Worm (Caenorhabditis elegans) whole organism, mixed stage, embryonic: ENCODE results near the gene T25D10.1.

Source experiments
- M03D4.4 ChIP-seq: sonication (generic microtip); optimal IDR thresholded peaks from 2 replicates; lab custom pipeline; 2017; ENCODE audit warnings: mild to moderate bottlenecking, missing genetic modification characterization, missing compliant biosample characterization
- bed-3 ChIP-seq: fragments of 200-800 bp; sonication (Bioruptor generic); optimal IDR thresholded peaks from 3 replicates; lab custom pipeline; 2018; ENCODE audit warnings: mild to moderate bottlenecking, missing genetic modification characterization, moderate library complexity, missing compliant biosample characterization
- blmp-1 ChIP-seq: fragments of 150-350 bp; optimal IDR thresholded peaks from 2 replicates; lab custom pipeline; 2014; ENCODE audit warnings: missing biosample characterization, missing genetic modification characterization
- ceh-39 ChIP-seq: fragments of 150-350 bp; optimal IDR thresholded peaks from 2 replicates; lab custom pipeline; 2014; ENCODE audit warnings: missing biosample characterization, missing genetic modification characterization
- ceh-83 ChIP-seq: fragments of 200-800 bp; sonication (Bioruptor generic); optimal IDR thresholded peaks from 2 replicates; lab custom pipeline; 2018; ENCODE audit warnings: mild to moderate bottlenecking, missing genetic modification characterization, missing compliant biosample characterization
- ces-1 ChIP-seq: fragments of 150-350 bp; optimal IDR thresholded peaks from 2 replicates; lab custom pipeline; 2014; ENCODE audit warnings: missing biosample characterization, missing genetic modification reagents, missing genetic modification characterization
- drap-1 ChIP-seq: fragments of 200-800 bp; sonication (Bioruptor generic); optimal IDR thresholded peaks from 3 replicates; lab custom pipeline; 2018; ENCODE audit warnings: mild to moderate bottlenecking, missing genetic modification characterization, missing compliant biosample characterization
- elt-1 ChIP-seq: sonication (generic microtip); optimal IDR thresholded peaks from 2 replicates; lab custom pipeline; 2017; ENCODE audit warnings: missing genetic modification characterization, mild to moderate bottlenecking, missing compliant biosample characterization, antibody characterized with exemption, moderate library complexity, borderline replicate concordance; ENCODE audit not compliant: insufficient read depth
- ham-2 ChIP-seq: fragments of 200-800 bp; sonication (Bioruptor generic); optimal IDR thresholded peaks from 2 replicates; lab custom pipeline; 2018; ENCODE audit warnings: mild to moderate bottlenecking, missing genetic modification characterization, missing compliant biosample characterization
- hlh-1 ChIP-seq: fragments of 150-350 bp; optimal IDR thresholded peaks from 2 replicates; lab custom pipeline; 2014; ENCODE audit warnings: missing biosample characterization, missing genetic modification reagents, missing genetic modification characterization
- lin-13 ChIP-seq: fragments of 150-350 bp; optimal IDR thresholded peaks from 2 replicates; lab custom pipeline; 2014; ENCODE audit warnings: missing biosample characterization, missing genetic modification characterization
- lin-32 ChIP-seq: fragments of 200-800 bp; sonication (Bioruptor generic); optimal IDR thresholded peaks from 2 replicates; lab custom pipeline; 2018; ENCODE audit warnings: mild to moderate bottlenecking, missing genetic modification characterization, missing compliant biosample characterization
- lsy-2 ChIP-seq: fragments of 150-350 bp; optimal IDR thresholded peaks from 2 replicates; lab custom pipeline; 2014; ENCODE audit warnings: missing biosample characterization, missing genetic modification characterization
- mab-5 ChIP-seq: fragments of 150-350 bp; optimal IDR thresholded peaks from 2 replicates; lab custom pipeline; 2014; ENCODE audit warnings: missing biosample characterization, missing genetic modification characterization
- mep-1 ChIP-seq: fragments of 150-350 bp; optimal IDR thresholded peaks from 2 replicates; lab custom pipeline; 2017; ENCODE audit warnings: missing biosample characterization, missing genetic modification reagents, missing genetic modification characterization, inconsistent platforms
- mls-2 ChIP-seq: sonication (generic microtip); optimal IDR thresholded peaks from 2 replicates; lab custom pipeline; 2016; ENCODE audit warnings: mild to moderate bottlenecking, missing genetic modification characterization, moderate library complexity, missing compliant biosample characterization
- nhr-12 ChIP-seq: fragments of 150-350 bp; optimal IDR thresholded peaks from 2 replicates; lab custom pipeline; 2014; ENCODE audit warnings: missing biosample characterization, missing genetic modification characterization
- nhr-2 ChIP-seq: fragments of 150-350 bp; optimal IDR thresholded peaks from 2 replicates; lab custom pipeline; 2014; ENCODE audit warnings: missing biosample characterization, missing genetic modification characterization
- nhr-237 ChIP-seq: fragments of 150-350 bp; optimal IDR thresholded peaks from 2 replicates; lab custom pipeline; 2014; ENCODE audit warnings: missing biosample characterization, missing genetic modification characterization
- nhr-28 ChIP-seq: fragments of 150-350 bp; optimal IDR thresholded peaks from 2 replicates; lab custom pipeline; 2014; ENCODE audit warnings: missing biosample characterization, missing genetic modification characterization
- pha-4 ChIP-seq: fragments of 150-350 bp; optimal IDR thresholded peaks from 2 replicates; lab custom pipeline; 2018; ENCODE audit warnings: missing biosample characterization, missing genetic modification reagents, missing genetic modification characterization
- snpc-4 ChIP-seq: fragments of 150-350 bp; optimal IDR thresholded peaks from 2 replicates; lab custom pipeline; 2014; ENCODE audit warnings: missing biosample characterization, missing genetic modification characterization
- unc-120 ChIP-seq: sonication (generic microtip); optimal IDR thresholded peaks from 2 replicates; lab custom pipeline; 2017; ENCODE audit warnings: missing genetic modification characterization, missing compliant biosample characterization; ENCODE audit not compliant: poor library complexity, severe bottlenecking
- unc-62 ChIP-seq: fragments of 150-350 bp; optimal IDR thresholded peaks from 2 replicates; lab custom pipeline; 2014; ENCODE audit warnings: missing biosample characterization, missing genetic modification reagents, missing genetic modification characterization
- zip-8 ChIP-seq: fragments of 150-350 bp; optimal IDR thresholded peaks from 2 replicates; lab custom pipeline; 2014; ENCODE audit warnings: missing biosample characterization, missing genetic modification characterization

T25D10.1 gene

ce11 chrII:6448656-6449055 lies 45.5 kb downstream of the T25D10.1 start:
- TF ChIP-seq lsy-2 (tag; lab: Kevin White, UChicago) (no peak), drap-1 (no peak), nhr-12 (tag; lab: Kevin White, UChicago) (no peak), elt-1 (no peak), snpc-4 (tag; lab: Kevin White, UChicago) (no peak), lin-13 (tag; lab: Kevin White, UChicago) (no peak), M03D4.4 (tag; lab: Kevin White, UChicago) (no peak), nhr-2 (tag; lab: Kevin White, UChicago) (no peak), unc-62 (GFP tag; lab: Kevin White, UChicago) (no peak), unc-120 (tag; lab: Kevin White, UChicago) (no peak), nhr-28 (no peak), blmp-1 (no peak), lin-32 (GFP tag; lab: Kevin White, UChicago) (no peak), hlh-1 (tag; lab: Kevin White, UChicago) (no peak), bed-3 (no peak), zip-8 (tag; lab: Kevin White, UChicago) (no peak), ces-1 (GFP tag; lab: Kevin White, UChicago) (no peak)

DNA sequence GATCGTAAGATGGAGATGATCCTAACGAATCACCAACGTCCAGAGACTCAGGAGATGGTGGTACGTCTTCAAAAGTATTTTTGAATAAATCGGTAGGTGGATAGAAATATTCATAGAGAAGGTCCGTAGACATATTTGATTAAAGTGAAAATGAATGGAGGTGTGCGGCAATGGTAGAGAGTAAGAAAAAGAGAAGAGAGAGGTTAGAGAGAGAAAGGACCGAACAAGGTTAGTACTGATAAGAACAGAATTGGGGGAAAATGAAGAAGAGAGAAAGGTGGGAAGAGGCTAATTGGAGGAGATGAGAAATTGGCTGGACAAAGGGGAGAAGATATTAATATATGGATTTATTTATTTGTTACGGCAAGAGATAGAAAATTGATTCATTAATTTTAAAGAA lies 46.5 kb downstream of the T25D10.1 start, which contains the start of gene nhr-22:
Gene nhr-22, minus strand, starts transcription at position 137 of the 400 bp plus-strand sequence.
- TF ChIP-seq blmp-1, result no peak

ce11 chrII:6453341-6453806 lies 50.2 kb downstream of the T25D10.1 start, which contains the start of gene atg-16.2:
Gene atg-16.2 (minus strand): TSS chrII:6453391.
- TF ChIP-seq mep-1, result peak; percentile 72
- no peak for TF ChIP-seq elt-1
- TF ChIP-seq unc-120 (tag; lab: Kevin White, UChicago), result peak; percentile 31
- peak; percentile 40 for TF ChIP-seq pha-4 (tag; lab: Kevin White, UChicago)
- peak; percentile 38 for TF ChIP-seq nhr-237
- peak; percentile 19 for TF ChIP-seq mls-2 (tag; lab: Kevin White, UChicago)
- TF ChIP-seq hlh-1 (tag; lab: Kevin White, UChicago), result peak; percentile 60
- peak; percentile 90 for TF ChIP-seq ces-1 (GFP tag; lab: Kevin White, UChicago)
- TF ChIP-seq blmp-1, result no peak
- TF ChIP-seq ceh-39 (tag; lab: Kevin White, UChicago), result peak; percentile 43
- TF ChIP-seq lsy-2 (tag; lab: Kevin White, UChicago), result peak; percentile 2
- TF ChIP-seq ham-2 (GFP tag; lab: Kevin White, UChicago), result no peak
- no peak for TF ChIP-seq mab-5
- TF ChIP-seq ceh-83 (GFP tag; lab: Kevin White, UChicago), result no peak
- peak; percentile 59 for TF ChIP-seq lin-13 (tag; lab: Kevin White, UChicago)
